Fruit fly (Drosophila melanogaster): ENCODE data around the gene ND-15.

Gene ND-15

dm6 chr2L:91830-92229, 22.7 kb upstream of the ND-15 start:
- TF ChIP-seq bsh (GFP tag; optimal IDR thresholded peaks at IDR 0.05), result peak in 1 of 2 experiments; percentile 67
- TF ChIP-seq CG33213 (GFP tag; optimal IDR thresholded peaks at IDR 0.05), result no peak
- TF ChIP-seq corto (GFP tag; optimal IDR thresholded peaks at IDR 0.05), result peak; percentile 67
- TF ChIP-seq tll (GFP tag; optimal IDR thresholded peaks at IDR 0.05), result no peak
- TF ChIP-seq Sry-δ (GFP tag; optimal IDR thresholded peaks at IDR 0.05), result no peak
- TF ChIP-seq CG11560 (tag; IDR thresholded peaks at IDR 0.05), result no peak
- TF ChIP-seq Drgx (GFP tag; IDR thresholded peaks at IDR 0.05), result peak; percentile 53; the same call in 1 of the 2 replicates
- peak; percentile 70 for TF ChIP-seq lbe (GFP tag; optimal IDR thresholded peaks at IDR 0.05)
- TF ChIP-seq Deaf1 (tag; optimal IDR thresholded peaks at IDR 0.05), result no peak
- peak; percentile 83 for TF ChIP-seq nom (GFP tag; optimal IDR thresholded peaks at IDR 0.05)
- TF ChIP-seq CG8388 (GFP tag; optimal IDR thresholded peaks at IDR 0.05), result no peak

dm6 chr2L:92993-93392, 21.5 kb upstream of the ND-15 start:
- TF ChIP-seq Med (GFP tag), result peak; percentile 47
- peak; percentile 15 for TF ChIP-seq nau (GFP tag; optimal IDR thresholded peaks at IDR 0.05)
- TF ChIP-seq Dp (GFP tag; optimal IDR thresholded peaks at IDR 0.05), result no peak
- 0 out of 3 replicates have a peak, but pooled peaks have one; percentile 1 for TF ChIP-seq CG2199 (GFP tag; IDR thresholded peaks at IDR 0.05)
- peak; percentile 78 for TF ChIP-seq Ets65A (GFP tag)
- TF ChIP-seq CG10543 (GFP tag; optimal IDR thresholded peaks at IDR 0.05), result peak; percentile 22
- no peak for TF ChIP-seq Tbp (GFP tag; optimal IDR thresholded peaks at IDR 0.05)

- TF ChIP-seq Xrp1 (GFP tag; IDR thresholded peaks at IDR 0.05) (no peak), tna (GFP tag; IDR thresholded peaks at IDR 0.05; ENCODE audit: partially characterized antibody) (no peak), CG15601 (tag; optimal IDR thresholded peaks at IDR 0.05) (no peak), CG2199 (GFP tag; IDR thresholded peaks at IDR 0.05) (0 out of 3 replicates have a peak, but pooled peaks have one; percentile 21), CG2875 (GFP tag; optimal IDR thresholded peaks at IDR 0.05) (no peak), Bgb (GFP tag; IDR thresholded peaks at IDR 0.05; ENCODE audit: partially characterized antibody) (no peak), CG1792 (GFP tag; optimal IDR thresholded peaks at IDR 0.05) (no peak), cad (GFP tag; optimal IDR thresholded peaks at IDR 0.05) (no peak), CG4424 (GFP tag; optimal IDR thresholded peaks at IDR 0.05) (no peak), Fer3 (tag; optimal IDR thresholded peaks at IDR 0.05) (no peak), vvl (GFP tag; IDR thresholded peaks at IDR 0.05) (no peak), Drgx (GFP tag; IDR thresholded peaks at IDR 0.05) (no peak), Adf1 (GFP tag; IDR thresholded peaks at IDR 0.05) (no peak), Sox100B (GFP tag; optimal IDR thresholded peaks at IDR 0.05) (no peak), slp2 (GFP tag; optimal IDR thresholded peaks at IDR 0.05) (no peak), Atf6 (GFP tag; IDR thresholded peaks at IDR 0.05) (no peak), CG9932 (GFP tag; IDR thresholded peaks at IDR 0.05) (no peak), Dip2 (GFP tag; IDR thresholded peaks at IDR 0.05) (no peak), ewg (GFP tag; optimal IDR thresholded peaks at IDR 0.05) (no peak), jing (GFP tag; optimal IDR thresholded peaks at IDR 0.05) (no peak), CG3065 (GFP tag; optimal IDR thresholded peaks at IDR 0.05) (no peak), MESR4 (GFP tag; optimal IDR thresholded peaks at IDR 0.05) (no peak), CG9797 (GFP tag; optimal IDR thresholded peaks at IDR 0.05) (no peak), Ets65A (GFP tag) (no peak), CG33213 (GFP tag; optimal IDR thresholded peaks at IDR 0.05) (no peak), toy (GFP tag; IDR thresholded peaks at IDR 0.05) (no peak), Awh (GFP tag; IDR thresholded peaks at IDR 0.05) (no peak), TFAM (GFP tag; optimal IDR thresholded peaks at IDR 0.05) (no peak), chm (GFP tag; IDR thresholded peaks at IDR 0.05) (no peak), CG17829 (tag; optimal IDR thresholded peaks at IDR 0.05) (no peak), CG5180 (GFP tag; optimal IDR thresholded peaks at IDR 0.05) (no peak), CG1647 (GFP tag; optimal IDR thresholded peaks at IDR 0.05) (no peak), bbx (GFP tag; IDR thresholded peaks at IDR 0.05; ENCODE audit: partially characterized antibody) (peak; percentile 10; the same call in 1 of the 2 replicates), Nf-YC (tag; optimal IDR thresholded peaks at IDR 0.05) (no peak)
These were observed 20.4 kb upstream of the ND-15 start for dm6 chr2L:94096-94495.
